Worm (Caenorhabditis elegans) whole organism, L2 larva: ENCODE results near the gene F01G10.6.

Experiments
- alr-1 ChIP-seq: fragments of 150-350 bp; optimal IDR thresholded peaks from 2 replicates; lab custom pipeline; 2014; ENCODE audit warnings: missing biosample characterization, missing genetic modification characterization
- mdl-1 ChIP-seq, 2 experiments: fragments of 150-350 bp in 1 of 2; sonication (generic microtip) in 1 of 2; optimal IDR thresholded peaks; 2 replicates each; lab custom pipeline; 2017; ENCODE audit warnings: missing biosample characterization in 2 of 2, missing genetic modification characterization in 2 of 2
- nhr-237 ChIP-seq: fragments of 150-350 bp; optimal IDR thresholded peaks from 2 replicates; lab custom pipeline; 2014; ENCODE audit warnings: missing biosample characterization, missing genetic modification characterization

DNA sequence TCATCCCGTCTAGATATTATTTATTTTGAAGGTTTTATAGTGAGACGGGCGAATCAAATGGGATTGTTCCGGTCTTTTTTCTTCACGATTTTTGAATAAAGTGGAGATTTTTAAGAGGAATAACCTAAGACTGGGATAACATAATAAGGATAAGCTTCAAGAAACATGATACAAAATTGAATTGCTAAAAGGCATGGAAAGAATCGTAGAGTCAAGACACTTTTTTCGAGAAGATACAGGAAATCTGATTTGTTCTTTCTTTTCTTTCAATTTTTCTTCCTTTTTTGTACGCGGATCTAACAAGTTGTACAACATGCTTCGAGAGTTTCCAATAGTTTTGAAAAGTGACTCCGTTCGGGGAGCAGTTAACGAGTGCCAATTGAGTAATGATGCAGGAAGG, 35.9 kb downstream of the F01G10.6 start:
- TF ChIP-seq alr-1, result no peak
- TF ChIP-seq mdl-1 (tag; optimal IDR thresholded peaks at IDR 0.05; lab: Kevin White, UChicago), result no peak
- TF ChIP-seq nhr-237 (tag; lab: Kevin White, UChicago), result no peak
